Fruit fly (Drosophila melanogaster): Measurements from ENCODE around the gene hdm.

Gene hdm

dm6 chrX:7934679-7935078, 14.7 kb upstream of the hdm start, which contains the start of gene RpS14b (continued):
- TF ChIP-seq CG14441 (GFP tag; IDR thresholded peaks at IDR 0.05) (peak; percentile 64), luna (GFP tag; optimal IDR thresholded peaks at IDR 0.05) (peak; percentile 8), fu2 (GFP tag; optimal IDR thresholded peaks at IDR 0.05) (peak; percentile 31), CkIIα-i1 (GFP tag; IDR thresholded peaks at IDR 0.05) (0 out of 2 replicates have a peak, but pooled peaks have one; percentile 26), Asciz (GFP tag; optimal IDR thresholded peaks at IDR 0.05) (peak; percentile 39), gro (GFP tag; optimal IDR thresholded peaks at IDR 0.05) (peak; percentile 72), B-H1 (GFP tag; IDR thresholded peaks at IDR 0.05) (no peak), CG11696 (GFP tag; IDR thresholded peaks at IDR 0.05) (peak; percentile 35; the same call in 1 of the 2 replicates), CG16779 (GFP tag; IDR thresholded peaks at IDR 0.05) (no peak), Eip74EF (GFP tag; optimal IDR thresholded peaks at IDR 0.05) (no peak), Sox102F (GFP tag; optimal IDR thresholded peaks at IDR 0.05) (no peak), gsb (GFP tag; IDR thresholded peaks at IDR 0.05) (peak; percentile 51; the same call in 1 of the 2 replicates), CG9727 (GFP tag; optimal IDR thresholded peaks at IDR 0.05) (peak; percentile 74), CG7786 (GFP tag; optimal IDR thresholded peaks at IDR 0.05) (peak; percentile 32), Six4 (GFP tag; optimal IDR thresholded peaks at IDR 0.05) (no peak), Mad (GFP tag; optimal IDR thresholded peaks at IDR 0.05) (peak; percentile 36), sd (tag; optimal IDR thresholded peaks at IDR 0.05) (peak; percentile 21), dan (GFP tag; IDR thresholded peaks at IDR 0.05) (no peak), CG12769 (tag; optimal IDR thresholded peaks at IDR 0.05) (peak; percentile 37), gfzf (GFP tag; optimal IDR thresholded peaks at IDR 0.05) (peak; percentile 44), CG10321 (GFP tag; IDR thresholded peaks at IDR 0.05) (peak; percentile 42; the same call in 1 of the 2 replicates), Dref (GFP tag; IDR thresholded peaks at IDR 0.05) (peak; percentile 88), ranshi (GFP tag; IDR thresholded peaks at IDR 0.05) (peak; percentile 74), oc (tag; optimal IDR thresholded peaks at IDR 0.05) (no peak), CG10979 (tag; optimal IDR thresholded peaks at IDR 0.05) (peak; percentile 25), CG11093 (GFP tag; IDR thresholded peaks at IDR 0.05) (no peak), ase (GFP tag; IDR thresholded peaks at IDR 0.05) (peak; percentile 67; the same call in 2 of the 3 replicates), ato (GFP tag; IDR thresholded peaks at IDR 0.05; ENCODE audit: partially characterized antibody) (peak; percentile 77), crol (GFP tag; IDR thresholded peaks at IDR 0.05) (no peak), Oaz (GFP tag; IDR thresholded peaks at IDR 0.05) (peak; percentile 52), Ravus (GFP tag; IDR thresholded peaks at IDR 0.05) (no peak), CG11456 (GFP tag; IDR thresholded peaks at IDR 0.05) (peak; percentile 80; the same call in 2 of the 3 replicates), sisA (GFP tag; IDR thresholded peaks at IDR 0.05) (peak; percentile 24; the same call in 1 of the 2 replicates), CG13287 (GFP tag; IDR thresholded peaks at IDR 0.05; ENCODE audit: partially characterized antibody) (peak; percentile 82), CG5180 (GFP tag; optimal IDR thresholded peaks at IDR 0.05) (no peak), ash1 (GFP tag; optimal IDR thresholded peaks at IDR 0.05) (peak; percentile 59), CG2199 (GFP tag; IDR thresholded peaks at IDR 0.05) (no peak), CG12744 (GFP tag; optimal IDR thresholded peaks at IDR 0.05) (no peak), kay (GFP tag; optimal IDR thresholded peaks at IDR 0.05) (no peak), CG8478 (optimal IDR thresholded peaks at IDR 0.05) (no peak), gsb-n (tag; optimal IDR thresholded peaks at IDR 0.05) (peak; percentile 10), CG12104 (GFP tag; optimal IDR thresholded peaks at IDR 0.05) (no peak), schlank (tag; optimal IDR thresholded peaks at IDR 0.05) (peak; percentile 77), zen (tag; optimal IDR thresholded peaks at IDR 0.05) (peak; percentile 25), CG6654 (GFP tag; optimal IDR thresholded peaks at IDR 0.05) (no peak), CG13775 (GFP tag; optimal IDR thresholded peaks at IDR 0.05) (peak; percentile 82), nau (GFP tag; optimal IDR thresholded peaks at IDR 0.05) (peak; percentile 53), Poxn (GFP tag; IDR thresholded peaks at IDR 0.05) (no peak), kah (GFP tag; optimal IDR thresholded peaks at IDR 0.05) (peak; percentile 7), NC2β (GFP tag; optimal IDR thresholded peaks at IDR 0.05) (peak; percentile 70), CG3847 (GFP tag; IDR thresholded peaks at IDR 0.05) (peak; percentile 61), CG9932 (GFP tag; IDR thresholded peaks at IDR 0.05) (peak; percentile 69)
